Fruit fly (Drosophila melanogaster) whole organism, larva: Measurements from ENCODE around the gene CG31436.

Experiments used
- noc ChIP-seq: fragments of 200-800 bp; sonication (Bioruptor generic); optimal IDR thresholded peaks from 3 replicates; lab custom pipeline; 2019; ENCODE audit warnings: missing biosample characterization, mild to moderate bottlenecking, missing genetic modification characterization, moderate library complexity

Gene CG31436

dm6 chr3R:25320051-25320705, 16.2 kb downstream of the CG31436 start, which contains the start of gene CG10560:
Gene CG10560, minus strand, starts transcription at chr3R:25320101.
- TF ChIP-seq noc (tag; lab: Kevin White, UChicago): no peak

DNA sequence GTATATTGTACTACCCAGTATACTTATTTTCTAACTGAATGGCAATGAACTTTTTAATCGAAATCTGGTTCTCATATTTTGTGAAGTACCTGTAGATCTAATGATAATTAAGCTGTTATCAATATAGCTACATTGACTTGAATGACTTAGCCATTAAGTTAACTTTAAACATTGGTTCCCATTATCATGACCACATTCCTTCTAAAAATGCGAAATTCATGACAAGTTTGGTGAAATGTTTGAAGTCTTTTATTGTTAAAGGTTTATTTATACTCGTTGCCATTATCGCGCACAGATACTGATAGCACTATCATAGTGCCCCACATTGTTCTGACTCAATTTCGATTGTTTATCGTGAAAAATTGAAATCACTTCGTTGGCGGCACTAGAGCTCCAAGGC, 17.0 kb downstream of the CG31436 start:
- peak; percentile 34 for TF ChIP-seq noc (tag; lab: Kevin White, UChicago)

DNA sequence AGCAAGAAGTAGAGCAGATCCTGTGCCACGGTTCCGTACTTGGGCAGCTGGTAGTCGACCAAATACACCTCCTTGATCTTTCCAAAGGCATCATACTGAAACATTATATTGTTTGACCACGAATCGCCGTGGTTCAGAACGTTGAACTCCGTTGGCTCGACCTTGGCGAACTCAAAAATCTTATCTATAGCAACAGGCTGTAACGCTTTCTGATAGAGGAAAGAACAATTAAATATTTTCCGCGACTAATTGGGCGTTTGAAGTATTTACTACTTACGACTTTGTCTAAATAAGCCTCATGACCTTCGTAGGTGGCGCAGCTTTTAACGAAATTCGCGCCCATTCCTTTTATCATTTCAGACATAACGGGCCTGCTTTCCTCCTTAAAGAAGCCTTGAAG, 17.7 kb downstream of the CG31436 start:
- no peak for TF ChIP-seq noc (tag; lab: Kevin White, UChicago)

DNA sequence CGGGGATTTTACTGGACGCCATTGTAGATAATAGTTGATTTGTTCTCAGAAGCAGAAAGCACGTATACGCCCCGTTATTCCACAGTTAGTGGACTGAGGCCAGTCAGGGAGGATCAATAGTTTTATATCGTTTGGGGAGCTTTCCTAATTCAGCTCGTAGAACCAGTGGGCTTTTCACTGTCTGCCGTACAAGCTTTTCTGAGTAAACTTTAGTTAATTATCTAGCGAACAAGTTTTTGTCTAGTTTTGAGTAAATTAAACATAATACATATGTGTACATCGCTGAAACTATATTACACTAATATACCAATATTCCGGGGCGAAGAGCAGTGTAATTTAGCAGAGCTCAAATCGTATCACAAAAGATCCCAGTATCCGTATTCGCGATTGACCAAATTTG, 18.7 kb downstream of the CG31436 start, which contains the start of gene CG10562:
TSS of gene CG10562 (minus strand) at position 101 of the 400 bp plus-strand sequence.
- no peak for TF ChIP-seq noc (tag; lab: Kevin White, UChicago)

DNA sequence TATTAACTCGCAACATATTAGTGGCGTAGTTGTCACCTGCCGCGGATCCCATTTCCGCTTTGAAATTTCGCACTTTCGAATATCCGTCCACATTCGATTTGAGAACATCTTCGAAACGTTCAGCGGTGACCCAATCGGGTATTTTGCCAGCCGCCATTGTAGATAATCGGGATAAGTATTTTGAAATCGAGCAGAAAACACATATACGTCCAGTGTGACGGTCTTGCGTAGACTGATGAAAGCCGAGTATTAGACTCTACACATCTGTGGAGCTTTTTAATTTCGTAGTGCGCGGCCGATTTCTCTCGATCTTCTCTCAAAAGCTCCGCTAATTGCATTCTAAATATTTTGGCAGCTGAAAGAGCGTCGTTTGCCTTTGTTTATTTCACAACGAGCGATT, 25.1 kb downstream of the CG31436 start, which contains the start of gene CHKov1:
TSS of gene CHKov1 (minus strand) at position 238 of the 400 bp plus-strand sequence.
- TF ChIP-seq noc (tag; lab: Kevin White, UChicago): peak; percentile 48

DNA sequence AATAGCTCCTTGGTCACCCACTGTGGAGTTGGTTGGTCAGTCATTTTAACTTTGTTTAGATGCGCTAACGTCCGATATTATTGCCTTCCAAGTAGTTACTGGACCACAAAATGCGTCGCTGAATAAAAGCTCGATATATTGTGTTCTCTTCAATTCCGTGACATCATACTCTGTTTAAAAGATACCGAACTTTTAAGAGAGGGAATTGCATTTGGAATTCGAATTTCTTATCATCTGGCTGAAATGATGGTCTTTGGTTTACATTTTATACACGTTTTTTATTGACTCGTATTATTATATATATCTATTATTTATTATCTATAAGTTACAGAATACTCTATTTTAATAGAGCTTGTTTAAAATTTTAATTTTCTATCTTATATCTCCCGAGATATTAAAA, 27.2 kb downstream of the CG31436 start, which contains the start of gene CHKov2:
TSS of gene CHKov2 (minus strand) at position 101 of the 400 bp plus-strand sequence.
- no peak for TF ChIP-seq noc (tag; lab: Kevin White, UChicago)

DNA sequence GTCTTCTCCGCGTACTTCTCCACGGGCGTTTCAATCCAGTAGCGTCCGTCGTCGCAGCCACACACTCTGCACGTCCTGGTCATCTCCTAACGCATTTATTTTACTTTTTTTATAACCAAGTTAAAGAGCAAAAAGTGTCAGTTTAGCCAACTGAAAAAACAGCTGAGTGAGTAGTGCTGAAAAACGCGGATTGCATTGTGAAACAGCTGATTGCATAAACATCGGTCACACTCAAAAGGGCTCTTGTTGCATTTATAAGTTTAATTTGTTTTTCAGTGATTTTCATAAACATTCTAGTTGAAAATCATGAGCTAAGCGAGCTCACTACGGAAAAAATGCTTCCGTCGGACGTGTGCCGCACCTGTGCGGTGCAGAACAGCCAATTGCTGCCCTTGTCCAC, 31.1 kb downstream of the CG31436 start, which contains the start of the genes CG10669 and CG11902:
TSS of gene CG10669 (minus strand) at position 179 of the 400 bp plus-strand sequence.
TSS of gene CG11902 (plus strand) at position 193 of the 400 bp plus-strand sequence.
- no peak for TF ChIP-seq noc (tag; lab: Kevin White, UChicago)

DNA sequence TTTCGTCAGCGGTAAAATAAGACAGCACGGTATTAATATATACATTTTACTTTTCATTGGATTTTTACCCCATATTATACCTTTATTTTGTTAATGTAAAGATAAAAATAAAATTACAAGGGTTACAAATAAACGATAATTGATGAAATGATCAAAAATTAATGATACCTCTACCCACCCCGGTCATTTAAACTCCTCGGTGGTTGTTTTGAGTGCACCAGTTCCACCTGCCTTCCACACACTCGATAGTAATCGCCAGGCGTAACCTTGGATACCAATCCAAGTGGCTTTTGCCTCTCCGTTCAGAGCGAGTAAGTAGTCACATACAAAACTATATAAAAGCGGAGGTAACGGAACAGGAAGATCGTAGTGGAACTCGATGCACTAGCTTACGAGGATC, 36.0 kb downstream of the CG31436 start, which contains the start of gene rha:
TSS of gene rha (plus strand) at position 301 of the 400 bp plus-strand sequence.
- no peak for TF ChIP-seq noc (tag; lab: Kevin White, UChicago)

dm6 chr3R:25346899-25347298, 43.0 kb downstream of the CG31436 start, which contains the start of gene tobi:
Gene tobi, minus strand, starts transcription at chr3R:25346921.
- TF ChIP-seq noc (tag; lab: Kevin White, UChicago): no peak
